Worm (Caenorhabditis elegans) whole organism, L1 larva: ENCODE measurements around the gene hmg-12.

Source experiments
- C16A3.4 ChIP-seq: fragments of 150-350 bp; optimal IDR thresholded peaks from 2 replicates; lab custom pipeline; 2014; ENCODE audit warnings: missing biosample characterization, missing genetic modification characterization
- C34B4.2 ChIP-seq: sonication (generic microtip); optimal IDR thresholded peaks from 2 replicates; lab custom pipeline; 2017; ENCODE audit warnings: mild to moderate bottlenecking, missing genetic modification characterization, missing compliant biosample characterization
- F16B12.6 ChIP-seq: fragments of 150-350 bp; optimal IDR thresholded peaks from 2 replicates; lab custom pipeline; 2014; ENCODE audit warnings: missing biosample characterization, missing genetic modification characterization
- Y116A8C.19 ChIP-seq: sonication (generic microtip); optimal IDR thresholded peaks from 2 replicates; lab custom pipeline; 2016; ENCODE audit warnings: missing compliant biosample characterization, missing genetic modification characterization, borderline replicate concordance
- aha-1 ChIP-seq: fragments of 150-350 bp; optimal IDR thresholded peaks from 2 replicates; lab custom pipeline; 2014; ENCODE audit warnings: missing biosample characterization, missing genetic modification characterization
- ama-1 ChIP-seq: fragments of 150-350 bp; optimal IDR thresholded peaks from 2 replicates; lab custom pipeline; 2014
- blmp-1 ChIP-seq: fragments of 150-350 bp; optimal IDR thresholded peaks from 2 replicates; lab custom pipeline; 2014; ENCODE audit warnings: missing biosample characterization, missing genetic modification characterization
- ceh-63 ChIP-seq: fragments of 200-800 bp; sonication (Bioruptor generic); optimal IDR thresholded peaks from 2 replicates; lab custom pipeline; 2018; ENCODE audit warnings: mild to moderate bottlenecking, missing genetic modification characterization, missing compliant biosample characterization
- ces-1 ChIP-seq: fragments of 150-350 bp; optimal IDR thresholded peaks from 2 replicates; lab custom pipeline; 2014; ENCODE audit warnings: missing biosample characterization, missing genetic modification reagents, missing genetic modification characterization
- dpl-1 ChIP-seq, 3 experiments: fragments of 150-350 bp in 2 of 3; sonication (generic microtip) in 1 of 3; optimal IDR thresholded peaks; 2 replicates each; lab custom pipeline; 2014 to 2017; ENCODE audit warnings: missing biosample characterization in 3 of 3, missing genetic modification characterization in 3 of 3, missing genetic modification reagents in 3 of 3
- dsc-1 ChIP-seq: sonication (generic microtip); optimal IDR thresholded peaks from 2 replicates; lab custom pipeline; 2016; ENCODE audit warnings: mild to moderate bottlenecking, missing genetic modification characterization, missing compliant biosample characterization
- efl-1 ChIP-seq, 4 experiments: fragments of 150-350 bp; optimal IDR thresholded peaks in 3 of 4; peaks in 1 of 4; 1 replicate in 1 of 4; 2 replicates in 3 of 4; lab custom pipeline; 2014; ENCODE audit warnings: missing biosample characterization in 2 of 4, missing genetic modification characterization in 2 of 4, missing genetic modification reagents in 2 of 4
- elt-3 ChIP-seq, 6 experiments: fragments of 150-350 bp in 1 of 6; sonication (generic microtip); optimal IDR thresholded peaks; 2 replicates each; lab custom pipeline; 2017 to 2018; ENCODE audit warnings: missing biosample characterization in 6 of 6, missing genetic modification characterization in 6 of 6, inconsistent platforms in 1 of 6
- fkh-10 ChIP-seq: sonication (generic microtip); optimal IDR thresholded peaks from 2 replicates; lab custom pipeline; 2017; ENCODE audit warnings: missing biosample characterization, missing genetic modification reagents, missing genetic modification characterization
- fkh-4 ChIP-seq: sonication (generic microtip); optimal IDR thresholded peaks from 2 replicates; lab custom pipeline; 2016; ENCODE audit warnings: missing compliant biosample characterization, missing genetic modification characterization, borderline replicate concordance
- fkh-8 ChIP-seq: sonication (generic microtip); optimal IDR thresholded peaks from 2 replicates; lab custom pipeline; 2016; ENCODE audit warnings: mild to moderate bottlenecking, missing genetic modification characterization, missing compliant biosample characterization
- fos-1 ChIP-seq: fragments of 150-350 bp; optimal IDR thresholded peaks from 2 replicates; lab custom pipeline; 2014; ENCODE audit warnings: missing biosample characterization, missing genetic modification characterization
- hlh-17 ChIP-seq: fragments of 200-800 bp; sonication (Bioruptor generic); optimal IDR thresholded peaks from 2 replicates; lab custom pipeline; 2018; ENCODE audit warnings: missing genetic modification characterization, mild to moderate bottlenecking, missing compliant biosample characterization, moderate library complexity, borderline replicate concordance
- hlh-4 ChIP-seq: sonication (generic microtip); optimal IDR thresholded peaks from 2 replicates; lab custom pipeline; 2016; ENCODE audit warnings: mild to moderate bottlenecking, missing genetic modification characterization, missing compliant biosample characterization
- hpl-2 ChIP-seq: fragments of 150-350 bp; optimal IDR thresholded peaks from 2 replicates; lab custom pipeline; 2014; ENCODE audit warnings: missing biosample characterization, missing genetic modification reagents, missing genetic modification characterization
- irx-1 ChIP-seq: sonication (generic microtip); optimal IDR thresholded peaks from 2 replicates; lab custom pipeline; 2016; ENCODE audit warnings: missing genetic modification characterization, missing compliant biosample characterization
- lin-14 ChIP-seq: fragments of 200-800 bp; sonication (Bioruptor generic); optimal IDR thresholded peaks from 2 replicates; lab custom pipeline; 2018; ENCODE audit warnings: mild to moderate bottlenecking, missing genetic modification characterization, moderate library complexity, missing compliant biosample characterization
- lin-35 ChIP-seq, 2 experiments: fragments of 150-350 bp; optimal IDR thresholded peaks; 2 replicates each; lab custom pipeline; 2014; ENCODE audit warnings: missing biosample characterization in 2 of 2, missing genetic modification characterization in 2 of 2, missing genetic modification reagents in 2 of 2
- lir-3 ChIP-seq: sonication (generic microtip); optimal IDR thresholded peaks from 2 replicates; lab custom pipeline; 2016; ENCODE audit warnings: mild to moderate bottlenecking, missing genetic modification characterization, moderate library complexity, missing compliant biosample characterization; ENCODE audit not compliant: poor library complexity
- lsy-2 ChIP-seq, 2 experiments: fragments of 150-350 bp; optimal IDR thresholded peaks; 2 replicates each; lab custom pipeline; 2014; ENCODE audit warnings: missing biosample characterization in 2 of 2, missing genetic modification characterization in 2 of 2
- mab-9 ChIP-seq: fragments of 200-800 bp; sonication (Bioruptor generic); IDR thresholded peaks from 2 replicates; pipeline ENCODE4 v1.3.6; 2022; ENCODE audit warnings: missing genetic modification reagents, missing genetic modification characterization, missing compliant biosample characterization
- mdl-1 ChIP-seq, 2 experiments: fragments of 150-350 bp; optimal IDR thresholded peaks; 2 replicates each; lab custom pipeline; 2014 to 2017; ENCODE audit warnings: missing biosample characterization in 2 of 2, missing genetic modification characterization in 2 of 2, inconsistent platforms in 1 of 2
- mep-1 ChIP-seq: fragments of 150-350 bp; optimal IDR thresholded peaks from 2 replicates; lab custom pipeline; 2014; ENCODE audit warnings: missing biosample characterization, missing genetic modification characterization
- nhr-19 ChIP-seq: fragments of 200-800 bp; sonication (Bioruptor generic); conservative IDR thresholded peaks from 2 replicates; pipeline ENCODE4 v1.3.6; 2022; ENCODE audit warnings: missing genetic modification characterization, missing compliant biosample characterization
- nhr-47 ChIP-seq: sonication (generic microtip); optimal IDR thresholded peaks from 2 replicates; lab custom pipeline; 2016; ENCODE audit warnings: mild to moderate bottlenecking, missing genetic modification characterization, moderate library complexity, missing compliant biosample characterization
- nhr-71 ChIP-seq: sonication (generic microtip); optimal IDR thresholded peaks from 2 replicates; lab custom pipeline; 2016; ENCODE audit warnings: mild to moderate bottlenecking, missing genetic modification characterization, moderate library complexity, missing compliant biosample characterization
- nhr-77 ChIP-seq: fragments of 150-350 bp; optimal IDR thresholded peaks from 2 replicates; lab custom pipeline; 2014; ENCODE audit warnings: missing biosample characterization, missing genetic modification characterization
- nhr-84 ChIP-seq: sonication (generic microtip); optimal IDR thresholded peaks from 2 replicates; lab custom pipeline; 2017; ENCODE audit warnings: missing biosample characterization, missing genetic modification characterization
- nhr-85 ChIP-seq: sonication (generic microtip); peaks from one replicate; lab custom pipeline; 2016; ENCODE audit warnings: missing genetic modification characterization, inconsistent platforms, missing compliant biosample characterization
- nhr-90 ChIP-seq: sonication (generic microtip); optimal IDR thresholded peaks from 2 replicates; lab custom pipeline; 2016; ENCODE audit warnings: mild to moderate bottlenecking, missing genetic modification characterization, missing compliant biosample characterization; ENCODE audit not compliant: poor library complexity
- pax-3 ChIP-seq: fragments of 200-800 bp; sonication (Bioruptor generic); optimal IDR thresholded peaks from 2 replicates; lab custom pipeline; 2018; ENCODE audit warnings: mild to moderate bottlenecking, missing genetic modification characterization, moderate library complexity, missing compliant biosample characterization
- rnt-1 ChIP-seq: sonication (generic microtip); optimal IDR thresholded peaks from 2 replicates; lab custom pipeline; 2016; ENCODE audit warnings: mild to moderate bottlenecking, missing genetic modification characterization, moderate library complexity, missing compliant biosample characterization
- sptf-1 ChIP-seq: fragments of 150-350 bp; optimal IDR thresholded peaks from 2 replicates; lab custom pipeline; 2014; ENCODE audit warnings: missing biosample characterization, missing genetic modification characterization
- tbx-2 ChIP-seq: sonication (generic microtip); optimal IDR thresholded peaks from 2 replicates; lab custom pipeline; 2016; ENCODE audit warnings: missing genetic modification characterization, missing compliant biosample characterization
- tlp-1 ChIP-seq: fragments of 150-350 bp; optimal IDR thresholded peaks from 2 replicates; lab custom pipeline; 2014; ENCODE audit warnings: missing biosample characterization, missing genetic modification characterization
- unc-62 ChIP-seq: fragments of 150-350 bp; optimal IDR thresholded peaks from 2 replicates; lab custom pipeline; 2014; ENCODE audit warnings: missing biosample characterization, missing genetic modification reagents, missing genetic modification characterization
- unc-86 ChIP-seq: sonication (generic microtip); optimal IDR thresholded peaks from 2 replicates; lab custom pipeline; 2016; ENCODE audit warnings: missing genetic modification characterization, missing compliant biosample characterization
- unc-98 ChIP-seq: fragments of 200-800 bp; sonication (Bioruptor generic); IDR thresholded peaks from 2 replicates; pipeline ENCODE4 v1.3.6; 2022; ENCODE audit warnings: missing genetic modification characterization, missing compliant biosample characterization
- ztf-11 ChIP-seq, 2 experiments: sonication (generic microtip); optimal IDR thresholded peaks; 2 replicates each; lab custom pipeline; 2016 to 2017; ENCODE audit warnings: missing genetic modification characterization in 2 of 2, missing biosample characterization in 1 of 2, missing compliant biosample characterization in 1 of 2

hmg-12 gene

DNA sequence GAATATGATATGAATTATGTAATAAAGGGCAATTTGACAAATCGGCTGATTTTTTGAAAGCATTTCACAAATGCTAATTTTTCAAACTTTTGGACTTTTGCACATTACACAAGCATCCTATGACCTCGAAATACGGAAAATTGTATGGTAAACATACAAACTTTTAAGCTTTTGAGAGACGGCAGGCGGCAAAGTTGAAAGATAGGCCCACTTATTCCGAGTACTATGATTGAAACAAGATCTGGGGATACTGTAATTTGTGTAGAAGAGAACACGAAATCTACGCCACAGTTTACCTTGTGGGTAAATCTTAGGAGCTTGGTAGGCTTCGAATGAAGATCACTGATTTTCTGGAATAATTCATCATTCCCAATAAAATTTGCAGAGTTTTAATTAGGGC lies 32.7 kb upstream of the hmg-12 start, which contains the start of gene ZK930.6:
Gene ZK930.6 (plus strand): TSS at position 301 of the 400 bp plus-strand sequence.
- TF ChIP-seq mab-9 (GFP tag; lab: Robert Waterston, UW) (no peak), nhr-84 (tag; lab: Kevin White, UChicago) (no peak), ceh-63 (GFP tag; lab: Kevin White, UChicago) (no peak), nhr-77 (no peak), F16B12.6 (tag; lab: Kevin White, UChicago) (no peak), hlh-4 (tag; lab: Kevin White, UChicago) (no peak), fkh-10 (GFP tag; lab: Kevin White, UChicago) (no peak), elt-3 (tag; optimal IDR thresholded peaks at IDR 0.05; lab: Kevin White, UChicago) (no peak), unc-62 (GFP tag; lab: Kevin White, UChicago) (no peak), aha-1 (tag; lab: Kevin White, UChicago) (no peak), pax-3 (tag; lab: Kevin White, UChicago) (no peak), ama-1 (no peak)

DNA sequence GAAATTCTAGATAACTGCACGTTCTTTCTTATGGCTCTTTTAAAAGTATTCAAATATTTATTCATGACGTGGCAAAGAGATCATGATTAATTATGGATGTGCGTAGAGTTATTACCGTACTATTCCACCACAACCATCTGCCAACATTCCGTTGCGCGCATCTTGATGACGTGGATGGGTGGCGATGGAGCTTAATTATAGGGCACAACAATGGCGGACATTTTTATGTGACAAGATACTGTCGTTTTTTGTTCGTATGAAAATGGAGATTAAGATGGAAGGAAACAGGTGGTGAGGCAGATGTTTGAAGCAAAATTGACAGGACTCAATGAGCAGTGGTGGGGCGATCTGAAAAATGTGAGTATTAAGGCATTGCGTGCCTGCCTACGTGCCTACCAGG lies 28.6 kb upstream of the hmg-12 start:
- TF ChIP-seq unc-86 (tag; lab: Kevin White, UChicago), result peak; percentile 45
- TF ChIP-seq rnt-1, result no peak
- no peak for TF ChIP-seq hpl-2 (GFP tag; lab: Kevin White, UChicago)
- no peak for TF ChIP-seq fkh-4 (tag; lab: Kevin White, UChicago)
- TF ChIP-seq efl-1 (optimal IDR thresholded peaks at IDR 0.05; lab: Kevin White, UChicago), result no peak
- TF ChIP-seq efl-1 (GFP tag; optimal IDR thresholded peaks at IDR 0.05 in 1 of 2; lab: Kevin White, UChicago), result peak in 1 of 2 experiments; percentile 17
- TF ChIP-seq ztf-11 (tag; optimal IDR thresholded peaks at IDR 0.05; lab: Kevin White, UChicago), result peak in 1 of 2 experiments; percentile 86
- TF ChIP-seq tbx-2 (tag; lab: Kevin White, UChicago), result peak; percentile 25
- TF ChIP-seq lin-35 (GFP tag; optimal IDR thresholded peaks at IDR 0.05; lab: Kevin White, UChicago), result no peak
- no peak for TF ChIP-seq sptf-1 (tag; lab: Kevin White, UChicago)
- no peak for TF ChIP-seq fkh-8 (tag; lab: Kevin White, UChicago)
- TF ChIP-seq nhr-90, result no peak

DNA sequence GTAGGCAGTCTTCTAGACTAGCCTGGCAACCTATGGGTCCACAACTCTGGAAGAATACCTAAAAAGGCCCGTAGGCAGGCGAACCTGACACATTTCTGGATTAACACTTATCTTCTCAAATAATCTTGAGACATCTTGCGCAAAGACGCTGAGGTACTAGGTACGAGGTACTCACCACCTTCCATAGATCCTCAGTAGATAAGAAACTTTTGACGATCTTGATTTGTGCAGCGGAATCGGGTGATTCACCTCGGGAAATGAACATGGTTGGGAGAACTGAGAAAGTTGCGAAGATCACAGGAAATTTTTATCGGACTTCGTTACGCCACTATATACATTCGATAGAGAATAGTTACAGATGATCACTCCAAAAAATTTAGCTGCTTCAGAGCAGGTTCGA lies 28.2 kb upstream of the hmg-12 start:
- TF ChIP-seq lin-14 (GFP tag; lab: Kevin White, UChicago) (peak; percentile 27), unc-98 (GFP tag; lab: Robert Waterston, UW) (no peak), nhr-85 (tag; lab: Kevin White, UChicago) (peak; percentile 69)
- TF ChIP-seq, all 84 proteins: peak for 2

DNA sequence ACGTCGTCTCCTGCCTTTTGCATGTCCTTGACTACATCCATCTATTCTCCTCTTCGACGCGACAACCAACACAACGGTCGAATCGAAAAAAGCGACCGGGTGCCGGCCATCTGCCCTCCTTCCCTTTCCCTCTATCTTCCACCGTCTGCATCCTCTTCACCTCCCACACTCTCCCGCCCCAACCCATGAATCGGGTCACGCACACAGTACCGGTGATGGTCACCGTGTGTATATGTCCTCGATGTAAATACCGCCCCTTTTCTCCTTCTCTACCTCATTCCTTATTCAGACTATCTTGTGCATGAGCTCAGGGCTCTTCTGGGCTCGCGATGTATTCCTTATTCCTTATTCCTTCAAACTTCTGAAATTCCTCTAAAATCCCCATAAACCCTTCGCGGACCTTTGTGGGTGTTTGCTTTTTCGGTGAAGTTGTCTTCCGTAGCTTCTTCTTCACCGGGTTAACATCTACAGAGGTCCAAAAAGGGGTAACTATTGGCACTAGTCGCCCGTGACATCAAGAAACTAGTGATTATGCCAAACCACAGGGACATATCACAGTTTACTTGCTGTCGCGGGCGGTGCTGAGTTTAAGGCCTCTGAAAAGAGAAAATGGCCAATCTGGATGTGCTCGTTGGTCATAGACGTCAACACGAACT lies 26.8 kb upstream of the hmg-12 start:
- TF ChIP-seq C16A3.4 (peak; percentile 26), nhr-47 (no peak), dsc-1 (no peak), F16B12.6 (tag; lab: Kevin White, UChicago) (no peak), lsy-2 (tag; optimal IDR thresholded peaks at IDR 0.05; lab: Kevin White, UChicago) (peak in 1 of 2 experiments; percentile 30), tbx-2 (tag; lab: Kevin White, UChicago) (peak; percentile 2), lir-3 (tag; lab: Kevin White, UChicago) (no peak), fos-1 (no peak), lin-35 (GFP tag; optimal IDR thresholded peaks at IDR 0.05; lab: Kevin White, UChicago) (peak in 1 of 2 experiments; percentile 43), fkh-4 (tag; lab: Kevin White, UChicago) (no peak), ztf-11 (tag; optimal IDR thresholded peaks at IDR 0.05; lab: Kevin White, UChicago) (peak in 1 of 2 experiments; percentile 50), ces-1 (GFP tag; lab: Kevin White, UChicago) (no peak), dpl-1 (GFP tag; optimal IDR thresholded peaks at IDR 0.05; lab: Kevin White, UChicago) (peak in 2 of 3 experiments; percentile 10 to 13), nhr-19 (GFP tag; lab: Robert Waterston, UW) (0 out of 2 replicates have a peak, but pooled peaks have one; percentile 7), nhr-71 (peak; percentile 18), hlh-17 (GFP tag; lab: Kevin White, UChicago) (no peak), mep-1 (tag; lab: Kevin White, UChicago) (peak; percentile 4), tlp-1 (tag; lab: Kevin White, UChicago) (no peak), Y116A8C.19 (no peak), unc-62 (GFP tag; lab: Kevin White, UChicago) (no peak), nhr-85 (tag; lab: Kevin White, UChicago) (peak; percentile 83), rnt-1 (peak; percentile 24), blmp-1 (tag; lab: Kevin White, UChicago) (peak; percentile 83), mdl-1 (tag; optimal IDR thresholded peaks at IDR 0.05; lab: Kevin White, UChicago) (no peak), C34B4.2 (tag; lab: Kevin White, UChicago) (no peak), efl-1 (optimal IDR thresholded peaks at IDR 0.05; lab: Kevin White, UChicago) (no peak), efl-1 (GFP tag; optimal IDR thresholded peaks at IDR 0.05 in 1 of 2; lab: Kevin White, UChicago) (peak in 1 of 2 experiments; percentile 92), irx-1 (no peak)
